Fruit fly (Drosophila melanogaster) whole organism, embryonic: Measurements from ENCODE around the gene CG31139.

ENCODE experiments used
- B-H1 ChIP-seq: fragments of 200-800 bp; sonication (Bioruptor generic); IDR thresholded peaks from 3 replicates; pipeline ENCODE4 v1.3.6; 2022; ENCODE audit warnings: missing biosample characterization, missing genetic modification characterization
- CG10543 ChIP-seq: fragments of 200-800 bp; sonication (Bioruptor generic); optimal IDR thresholded peaks from 3 replicates; lab custom pipeline; 2017; ENCODE audit warnings: missing biosample characterization, mild to moderate bottlenecking, missing genetic modification characterization, moderate library complexity
- CG11504 ChIP-seq: fragments of 200-800 bp; sonication (Bioruptor generic); optimal IDR thresholded peaks from 3 replicates; lab custom pipeline; 2019; ENCODE audit warnings: missing biosample characterization, mild to moderate bottlenecking, missing genetic modification characterization, moderate library complexity
- CG12071 ChIP-seq: fragments of 200-800 bp; sonication (Bioruptor generic); optimal IDR thresholded peaks from 3 replicates; lab custom pipeline; 2018; ENCODE audit warnings: missing biosample characterization, mild to moderate bottlenecking, missing genetic modification characterization
- CG1233 ChIP-seq: fragments of 200-800 bp; sonication (Bioruptor generic); optimal IDR thresholded peaks from 4 replicates; lab custom pipeline; 2018; ENCODE audit warnings: missing biosample characterization, mild to moderate bottlenecking, missing genetic modification characterization
- CG12744 ChIP-seq: fragments of 200-800 bp; sonication (Bioruptor generic); optimal IDR thresholded peaks from 2 replicates; lab custom pipeline; 2016; ENCODE audit warnings: missing biosample characterization, missing genetic modification characterization
- CG12942 ChIP-seq: fragments of 200-800 bp; sonication (Bioruptor generic); optimal IDR thresholded peaks from 3 replicates; lab custom pipeline; 2016; ENCODE audit warnings: missing biosample characterization, missing genetic modification characterization
- CG13424 ChIP-seq: fragments of 200-800 bp; sonication (Bioruptor generic); optimal IDR thresholded peaks from 2 replicates; lab custom pipeline; 2019; ENCODE audit warnings: missing biosample characterization, mild to moderate bottlenecking, missing genetic modification characterization, moderate library complexity
- CG14710 ChIP-seq: fragments of 200-800 bp; sonication (Bioruptor generic); optimal IDR thresholded peaks from 3 replicates; lab custom pipeline; 2019; ENCODE audit warnings: missing biosample characterization, mild to moderate bottlenecking, missing genetic modification characterization, moderate library complexity
- CG1603 ChIP-seq: fragments of 200-800 bp; sonication (Bioruptor generic); optimal IDR thresholded peaks from 2 replicates; lab custom pipeline; 2019; ENCODE audit warnings: missing biosample characterization, mild to moderate bottlenecking, missing genetic modification characterization, moderate library complexity
- CG16813 ChIP-seq: fragments of 200-800 bp; sonication (Bioruptor generic); IDR thresholded peaks from 3 replicates; pipeline ENCODE4 v1.3.6; 2022; ENCODE audit warnings: missing biosample characterization, missing genetic modification characterization; ENCODE audit not compliant: partially characterized antibody
- CG17361 ChIP-seq: fragments of 200-800 bp; sonication (Bioruptor generic); IDR thresholded peaks from 3 replicates; pipeline ENCODE4 v1.3.6; 2022; ENCODE audit warnings: missing biosample characterization, missing genetic modification characterization
- CG17829 ChIP-seq: fragments of 200-800 bp; optimal IDR thresholded peaks from 2 replicates; lab custom pipeline; 2019; ENCODE audit warnings: missing biosample characterization, mild to moderate bottlenecking, missing genetic modification characterization, moderate library complexity
- CG18262 ChIP-seq: fragments of 200-800 bp; optimal IDR thresholded peaks from 3 replicates; lab custom pipeline; 2019; ENCODE audit warnings: missing biosample characterization, mild to moderate bottlenecking, missing genetic modification characterization, moderate library complexity
- CG2678 ChIP-seq: fragments of 200-800 bp; sonication (Bioruptor generic); optimal IDR thresholded peaks from 3 replicates; lab custom pipeline; 2019; ENCODE audit warnings: missing biosample characterization, mild to moderate bottlenecking, missing genetic modification characterization, moderate library complexity
- CG31388 ChIP-seq: fragments of 200-800 bp; sonication (Bioruptor generic); optimal IDR thresholded peaks from 2 replicates; lab custom pipeline; 2016; ENCODE audit warnings: missing biosample characterization, missing genetic modification characterization
- CG32532 ChIP-seq: fragments of 200-800 bp; sonication (Bioruptor generic); IDR thresholded peaks from 2 replicates; pipeline ENCODE4 v1.3.6; 2022; ENCODE audit warnings: missing biosample characterization, missing genetic modification characterization
- CG4424 ChIP-seq: fragments of 200-800 bp; sonication (Bioruptor generic); optimal IDR thresholded peaks from 3 replicates; lab custom pipeline; 2016; ENCODE audit warnings: missing biosample characterization, missing genetic modification characterization
- CG9727 ChIP-seq: fragments of 200-800 bp; sonication (Bioruptor generic); optimal IDR thresholded peaks from 3 replicates; lab custom pipeline; 2017; ENCODE audit warnings: missing biosample characterization, mild to moderate bottlenecking, missing genetic modification characterization
- E2f1 ChIP-seq: fragments of 200-800 bp; sonication (Bioruptor generic); IDR thresholded peaks from 2 replicates; pipeline ENCODE4 v1.3.6; 2022; ENCODE audit warnings: missing biosample characterization, missing genetic modification characterization
- Fer1 ChIP-seq: fragments of 200-800 bp; sonication (Bioruptor generic); optimal IDR thresholded peaks from 2 replicates; lab custom pipeline; 2017; ENCODE audit warnings: missing biosample characterization, mild to moderate bottlenecking, missing genetic modification characterization
- HLH54F ChIP-seq: fragments of 200-800 bp; sonication (Bioruptor generic); optimal IDR thresholded peaks from 3 replicates; lab custom pipeline; 2016; ENCODE audit warnings: missing biosample characterization, missing genetic modification characterization
- Hr78 ChIP-seq, 2 experiments: fragments of 200-800 bp in 1 of 2; fragments of >200 bp in 1 of 2; sonication (Bioruptor generic) in 1 of 2; optimal IDR thresholded peaks; 2 replicates each; lab custom pipeline; 2017 to 2019; ENCODE audit warnings: missing biosample characterization in 2 of 2, missing genetic modification characterization in 2 of 2, mild to moderate bottlenecking in 1 of 2, moderate library complexity in 1 of 2
- Hsf ChIP-seq: fragments of 200-800 bp; sonication (Bioruptor generic); optimal IDR thresholded peaks from 3 replicates; lab custom pipeline; 2016; ENCODE audit warnings: missing biosample characterization, missing genetic modification characterization
- Side ChIP-seq: fragments of 200-800 bp; sonication (Bioruptor generic); optimal IDR thresholded peaks from 2 replicates; lab custom pipeline; 2016; ENCODE audit warnings: missing biosample characterization, missing genetic modification characterization
- Sox102F ChIP-seq: fragments of 200-800 bp; sonication (Bioruptor generic); optimal IDR thresholded peaks from 2 replicates; lab custom pipeline; 2018; ENCODE audit warnings: missing biosample characterization, mild to moderate bottlenecking, missing genetic modification characterization, moderate library complexity
- Ssrp ChIP-seq: fragments of 200-800 bp; sonication (Bioruptor generic); optimal IDR thresholded peaks from 2 replicates; lab custom pipeline; 2018; ENCODE audit warnings: missing biosample characterization, mild to moderate bottlenecking, missing genetic modification characterization, moderate library complexity
- TFAM ChIP-seq: fragments of 200-800 bp; sonication (Bioruptor generic); optimal IDR thresholded peaks from 2 replicates; lab custom pipeline; 2017; ENCODE audit warnings: missing biosample characterization, missing genetic modification characterization, inconsistent platforms
- Xbp1 ChIP-seq: fragments of 200-800 bp; sonication (Bioruptor generic); optimal IDR thresholded peaks from 3 replicates; lab custom pipeline; 2016; ENCODE audit warnings: missing biosample characterization, mild to moderate bottlenecking, missing genetic modification characterization
- chn ChIP-seq: fragments of 200-800 bp; sonication (Bioruptor generic); optimal IDR thresholded peaks from 2 replicates; lab custom pipeline; 2016; ENCODE audit warnings: missing biosample characterization, missing genetic modification characterization
- esg ChIP-seq: fragments of 200-800 bp; sonication (Bioruptor generic); conservative IDR thresholded peaks from 2 replicates; pipeline ENCODE4 v1.3.6; 2022; ENCODE audit warnings: missing biosample characterization, missing genetic modification characterization
- grau ChIP-seq: fragments of 200-800 bp; optimal IDR thresholded peaks from 3 replicates; lab custom pipeline; 2019; ENCODE audit warnings: missing biosample characterization, mild to moderate bottlenecking, missing genetic modification characterization, moderate library complexity
- gro ChIP-seq: fragments of 200-800 bp; sonication (Bioruptor generic); optimal IDR thresholded peaks from 2 replicates; lab custom pipeline; 2016; ENCODE audit warnings: missing biosample characterization, missing genetic modification characterization
- hkb ChIP-seq, 2 experiments: fragments of 200-800 bp in 1 of 2; fragments of >200 bp in 1 of 2; sonication (Bioruptor generic) in 1 of 2; IDR thresholded peaks in 1 of 2; optimal IDR thresholded peaks in 1 of 2; 2 replicates each; pipeline versions ENCODE4 v1.3.6 to Lab custom; 2017 to 2022; ENCODE audit warnings: missing biosample characterization in 1 of 2, missing genetic modification characterization in 1 of 2
- ind ChIP-seq: fragments of 200-800 bp; sonication (Bioruptor generic); optimal IDR thresholded peaks from 3 replicates; lab custom pipeline; 2016; ENCODE audit warnings: missing biosample characterization, missing genetic modification characterization
- jumu ChIP-seq: fragments of 200-800 bp; sonication (Bioruptor generic); optimal IDR thresholded peaks from 3 replicates; lab custom pipeline; 2016; ENCODE audit warnings: missing biosample characterization, missing genetic modification characterization
- lab ChIP-seq: fragments of 200-800 bp; sonication (Bioruptor generic); optimal IDR thresholded peaks from 3 replicates; lab custom pipeline; 2017; ENCODE audit warnings: missing biosample characterization, missing genetic modification characterization, mild to moderate bottlenecking, moderate library complexity, missing genetic modification reagents
- lilli ChIP-seq: fragments of 200-800 bp; sonication (Bioruptor generic); optimal IDR thresholded peaks from 3 replicates; lab custom pipeline; 2016; ENCODE audit warnings: missing biosample characterization, missing genetic modification characterization
- nerfin-1 ChIP-seq: fragments of 200-800 bp; sonication (Bioruptor generic); optimal IDR thresholded peaks from 3 replicates; lab custom pipeline; 2019; ENCODE audit warnings: missing biosample characterization, mild to moderate bottlenecking, missing genetic modification characterization, moderate library complexity
- pho ChIP-seq: fragments of 200-800 bp; sonication (Bioruptor generic); optimal IDR thresholded peaks from 2 replicates; lab custom pipeline; 2016; ENCODE audit warnings: missing biosample characterization, missing genetic modification characterization
- phol ChIP-seq: fragments of 200-800 bp; sonication (Bioruptor generic); optimal IDR thresholded peaks from 3 replicates; lab custom pipeline; 2018; ENCODE audit warnings: missing biosample characterization, mild to moderate bottlenecking, missing genetic modification characterization, moderate library complexity
- prd ChIP-seq, 3 experiments: fragments of >200 bp in 2 of 3; fragments of 200-800 bp in 1 of 3; sonication (Bioruptor generic) in 1 of 3; optimal IDR thresholded peaks in 2 of 3; IDR thresholded peaks in 1 of 3; 2 replicates in 2 of 3; 3 replicates in 1 of 3; pipeline versions ENCODE4 v1.3.6 to Lab custom; 2017 to 2022; ENCODE audit warnings: missing biosample characterization in 1 of 3, missing genetic modification characterization in 1 of 3
- pum ChIP-seq: fragments of 200-800 bp; sonication (Bioruptor generic); optimal IDR thresholded peaks from 2 replicates; lab custom pipeline; 2016; ENCODE audit warnings: missing biosample characterization, missing genetic modification characterization
- seq ChIP-seq: fragments of 200-800 bp; sonication (Bioruptor generic); IDR thresholded peaks from 2 replicates; pipeline ENCODE4 v1.3.6; 2022; ENCODE audit warnings: missing biosample characterization, missing genetic modification characterization
- sim ChIP-seq: fragments of 200-800 bp; sonication (Bioruptor generic); IDR thresholded peaks from 2 replicates; pipeline ENCODE4 v1.3.6; 2022; ENCODE audit warnings: missing biosample characterization, missing genetic modification characterization
- sisA ChIP-seq: fragments of 200-800 bp; sonication (Bioruptor generic); IDR thresholded peaks from 2 replicates; pipeline ENCODE4 v1.3.6; 2022; ENCODE audit warnings: missing biosample characterization, missing genetic modification characterization
- tap ChIP-seq: fragments of 200-800 bp; optimal IDR thresholded peaks from 3 replicates; lab custom pipeline; 2019; ENCODE audit warnings: missing biosample characterization, mild to moderate bottlenecking, missing genetic modification characterization, moderate library complexity
- tll ChIP-seq, 2 experiments: fragments of 200-800 bp in 1 of 2; fragments of >200 bp in 1 of 2; sonication (Bioruptor generic) in 1 of 2; optimal IDR thresholded peaks; 2 replicates each; lab custom pipeline; 2017 to 2019; ENCODE audit warnings: missing biosample characterization in 2 of 2, missing genetic modification characterization in 2 of 2, mild to moderate bottlenecking in 1 of 2, moderate library complexity in 1 of 2
- zen2 ChIP-seq: fragments of 200-800 bp; sonication (Bioruptor generic); IDR thresholded peaks from 3 replicates; pipeline ENCODE4 v1.3.6; 2022; ENCODE audit warnings: missing biosample characterization, missing genetic modification characterization; ENCODE audit not compliant: partially characterized antibody

Gene CG31139

dm6 chr3R:22719607-22719949 lies 29.3 kb downstream of the CG31139 start (continued):
- TF ChIP-seq lilli (GFP tag; lab: Kevin White, UChicago) (peak; percentile 14), CG11504 (tag; lab: Kevin White, UChicago) (peak; percentile 64), pum (GFP tag; lab: Kevin White, UChicago) (peak; percentile 21), sim (GFP tag; lab: Robert Waterston, UW) (no peak), B-H1 (GFP tag; lab: Robert Waterston, UW) (0 out of 3 replicates have a peak, but pooled peaks have one; percentile 25), Hr78 (GFP tag; optimal IDR thresholded peaks at IDR 0.05; lab: Kevin White, UChicago) (no peak), sisA (GFP tag; lab: Robert Waterston, UW) (peak; percentile 44; the same call in 1 of the 2 replicates), lab (GFP tag; lab: Kevin White, UChicago) (peak; percentile 36), CG18262 (tag; lab: Kevin White, UChicago) (peak; percentile 59), TFAM (GFP tag; lab: Kevin White, UChicago) (no peak), CG1603 (peak; percentile 47), gro (GFP tag; lab: Kevin White, UChicago) (no peak), grau (tag; lab: Kevin White, UChicago) (peak; percentile 33), chn (GFP tag; lab: Kevin White, UChicago) (no peak), prd (optimal IDR thresholded peaks at IDR 0.05; lab: Kevin White, UChicago) (no peak), prd (GFP tag; IDR thresholded peaks at IDR 0.05; lab: Robert Waterston, UW) (0 out of 3 replicates have a peak, but pooled peaks have one; percentile 23), CG9727 (peak; percentile 44), CG12942 (GFP tag; lab: Kevin White, UChicago) (no peak), CG13424 (tag; lab: Kevin White, UChicago) (peak; percentile 33), CG14710 (peak; percentile 55), phol (tag; lab: Kevin White, UChicago) (peak; percentile 50), Ssrp (tag; lab: Kevin White, UChicago) (peak; percentile 31), CG17361 (peak; percentile 43; the same call in 1 of the 3 replicates), seq (peak; percentile 57), ind (GFP tag; lab: Kevin White, UChicago) (peak; percentile 25), CG10543 (GFP tag; lab: Kevin White, UChicago) (peak; percentile 35), E2f1 (GFP tag; lab: Robert Waterston, UW) (0 out of 2 replicates have a peak, but pooled peaks have one; percentile 11), Hsf (GFP tag; lab: Kevin White, UChicago) (peak; percentile 12), tll (GFP tag; optimal IDR thresholded peaks at IDR 0.05; lab: Kevin White, UChicago) (no peak), CG1233 (GFP tag; lab: Kevin White, UChicago) (peak; percentile 3), Sox102F (GFP tag; lab: Kevin White, UChicago) (peak; percentile 33), tap (tag; lab: Kevin White, UChicago) (peak; percentile 8), CG12744 (GFP tag; lab: Kevin White, UChicago) (no peak), CG12071 (GFP tag; lab: Kevin White, UChicago) (peak; percentile 7), Side (GFP tag; lab: Kevin White, UChicago) (peak; percentile 9), CG4424 (GFP tag; lab: Kevin White, UChicago) (peak; percentile 19), hkb (optimal IDR thresholded peaks at IDR 0.05; lab: Kevin White, UChicago) (no peak), hkb (GFP tag; IDR thresholded peaks at IDR 0.05; lab: Robert Waterston, UW) (0 out of 2 replicates have a peak, but pooled peaks have one; percentile 15), CG31388 (GFP tag; lab: Kevin White, UChicago) (no peak), HLH54F (GFP tag; lab: Kevin White, UChicago) (no peak), pho (GFP tag; lab: Kevin White, UChicago) (no peak), zen2 (GFP tag; lab: Robert Waterston, UW) (no peak), CG32532 (peak; percentile 10; the same call in 1 of the 2 replicates), CG17829 (tag; lab: Kevin White, UChicago) (peak; percentile 47), CG2678 (peak; percentile 60), CG16813 (no peak), Fer1 (GFP tag; lab: Kevin White, UChicago) (peak; percentile 27), jumu (peak; percentile 22), nerfin-1 (tag; lab: Kevin White, UChicago) (peak; percentile 71), Xbp1 (peak; percentile 20), esg (GFP tag; lab: Robert Waterston, UW) (peak; percentile 23; the same call in 1 of the 2 replicates)
